Worm (Caenorhabditis elegans) whole organism, midembryonic: ENCODE measurements around the gene cyh-1.

ENCODE experiments used
- T22C8.4 ChIP-seq: fragments of 200-800 bp; sonication (Bioruptor generic); IDR thresholded peaks from 2 replicates; pipeline ENCODE4 v1.3.6; 2022; ENCODE audit warnings: missing genetic modification characterization, missing compliant biosample characterization
- cog-1 ChIP-seq: sonication (generic microtip); optimal IDR thresholded peaks from 2 replicates; lab custom pipeline; 2016; ENCODE audit warnings: missing genetic modification characterization, missing compliant biosample characterization
- flt-1 ChIP-seq: fragments of 200-800 bp; sonication (Bioruptor generic); IDR thresholded peaks from 2 replicates; pipeline ENCODE4 v1.3.6; 2022; ENCODE audit warnings: missing genetic modification characterization, missing compliant biosample characterization
- klf-2 ChIP-seq: fragments of 200-800 bp; sonication (Bioruptor generic); conservative IDR thresholded peaks from 2 replicates; pipeline ENCODE4 v1.3.6; 2022; ENCODE audit warnings: missing genetic modification reagents, missing genetic modification characterization, missing compliant biosample characterization
- med-1 ChIP-seq: sonication (generic microtip); optimal IDR thresholded peaks from 2 replicates; lab custom pipeline; 2017; ENCODE audit warnings: missing genetic modification characterization, mild to moderate bottlenecking, missing compliant biosample characterization, antibody characterized with exemption, missing genetic modification reagents; ENCODE audit not compliant: insufficient read depth
- ref-1 ChIP-seq: fragments of 200-800 bp; sonication (Bioruptor generic); conservative IDR thresholded peaks from 2 replicates; pipeline ENCODE4 v1.3.6; 2022; ENCODE audit warnings: missing genetic modification reagents, missing genetic modification characterization, missing compliant biosample characterization
- tab-1 ChIP-seq: fragments of 200-800 bp; sonication (Bioruptor generic); IDR thresholded peaks from 2 replicates; pipeline ENCODE4 v1.3.6; 2022; ENCODE audit warnings: missing genetic modification characterization, missing compliant biosample characterization
- ztf-23 ChIP-seq: fragments of 200-800 bp; sonication (Bioruptor generic); IDR thresholded peaks from 2 replicates; pipeline ENCODE4 v1.3.6; 2022; ENCODE audit warnings: missing genetic modification reagents, missing genetic modification characterization, missing compliant biosample characterization
- ztf-29 ChIP-seq: fragments of 200-800 bp; sonication (Bioruptor generic); IDR thresholded peaks from 2 replicates; pipeline ENCODE4 v1.3.6; 2022; ENCODE audit warnings: missing genetic modification reagents, missing genetic modification characterization, missing compliant biosample characterization

Gene cyh-1

ce11 chrII:3557417-3557816 lies 52.6 kb downstream of the cyh-1 start, which contains the start of gene lgc-45:
Gene lgc-45, plus strand, starts transcription at chrII:3557472.
- no peak for TF ChIP-seq ztf-23 (GFP tag; lab: Robert Waterston, UW)
- no peak for TF ChIP-seq tab-1 (GFP tag; lab: Robert Waterston, UW)
- no peak for TF ChIP-seq klf-2 (GFP tag; lab: Robert Waterston, UW)
- TF ChIP-seq ref-1: no peak
- TF ChIP-seq med-1: no peak
- TF ChIP-seq ztf-29 (GFP tag; lab: Robert Waterston, UW): no peak
- no peak for TF ChIP-seq cog-1 (tag; lab: Kevin White, UChicago)
- no peak for TF ChIP-seq T22C8.4 (GFP tag; lab: Robert Waterston, UW)
- no peak for TF ChIP-seq flt-1 (GFP tag; lab: Robert Waterston, UW)
